Worm (Caenorhabditis elegans) whole organism, midembryonic: ENCODE data around the gene C49F8.15.

ENCODE experiments used
- T22C8.4 ChIP-seq: fragments of 200-800 bp; sonication (Bioruptor generic); IDR thresholded peaks from 2 replicates; pipeline ENCODE4 v1.3.6; 2022; ENCODE audit warnings: missing genetic modification characterization, missing compliant biosample characterization
- cog-1 ChIP-seq: sonication (generic microtip); optimal IDR thresholded peaks from 2 replicates; lab custom pipeline; 2016; ENCODE audit warnings: missing genetic modification characterization, missing compliant biosample characterization
- flt-1 ChIP-seq: fragments of 200-800 bp; sonication (Bioruptor generic); IDR thresholded peaks from 2 replicates; pipeline ENCODE4 v1.3.6; 2022; ENCODE audit warnings: missing genetic modification characterization, missing compliant biosample characterization
- klf-2 ChIP-seq: fragments of 200-800 bp; sonication (Bioruptor generic); conservative IDR thresholded peaks from 2 replicates; pipeline ENCODE4 v1.3.6; 2022; ENCODE audit warnings: missing genetic modification reagents, missing genetic modification characterization, missing compliant biosample characterization
- med-1 ChIP-seq: sonication (generic microtip); optimal IDR thresholded peaks from 2 replicates; lab custom pipeline; 2017; ENCODE audit warnings: missing genetic modification characterization, mild to moderate bottlenecking, missing compliant biosample characterization, antibody characterized with exemption, missing genetic modification reagents; ENCODE audit not compliant: insufficient read depth
- ref-1 ChIP-seq: fragments of 200-800 bp; sonication (Bioruptor generic); conservative IDR thresholded peaks from 2 replicates; pipeline ENCODE4 v1.3.6; 2022; ENCODE audit warnings: missing genetic modification reagents, missing genetic modification characterization, missing compliant biosample characterization
- tab-1 ChIP-seq: fragments of 200-800 bp; sonication (Bioruptor generic); IDR thresholded peaks from 2 replicates; pipeline ENCODE4 v1.3.6; 2022; ENCODE audit warnings: missing genetic modification characterization, missing compliant biosample characterization
- ztf-23 ChIP-seq: fragments of 200-800 bp; sonication (Bioruptor generic); IDR thresholded peaks from 2 replicates; pipeline ENCODE4 v1.3.6; 2022; ENCODE audit warnings: missing genetic modification reagents, missing genetic modification characterization, missing compliant biosample characterization
- ztf-29 ChIP-seq: fragments of 200-800 bp; sonication (Bioruptor generic); IDR thresholded peaks from 2 replicates; pipeline ENCODE4 v1.3.6; 2022; ENCODE audit warnings: missing genetic modification reagents, missing genetic modification characterization, missing compliant biosample characterization

C49F8.15 gene

ce11 chrX:13383273-13383672, 20.9 kb upstream of the C49F8.15 start:
- TF ChIP-seq med-1 (GFP tag; lab: Kevin White, UChicago) (no peak), ztf-29 (GFP tag; lab: Robert Waterston, UW) (no peak), flt-1 (GFP tag; lab: Robert Waterston, UW) (no peak)

- no peak for TF ChIP-seq flt-1 (GFP tag; lab: Robert Waterston, UW)
- no peak for TF ChIP-seq tab-1 (GFP tag; lab: Robert Waterston, UW)
- TF ChIP-seq ref-1 = no peak
These were observed 18.8 kb upstream of the C49F8.15 start for ce11 chrX:13380988-13381742.

- TF ChIP-seq ztf-23 = no peak
- no peak for TF ChIP-seq flt-1 (GFP tag; lab: Robert Waterston, UW)
- TF ChIP-seq tab-1 (GFP tag; lab: Robert Waterston, UW) = no peak
- TF ChIP-seq klf-2 = no peak
- TF ChIP-seq med-1 (GFP tag; lab: Kevin White, UChicago) = no peak
- TF ChIP-seq ztf-29 (GFP tag; lab: Robert Waterston, UW) = no peak
- no peak for TF ChIP-seq ref-1
- TF ChIP-seq T22C8.4 (GFP tag; lab: Robert Waterston, UW) = no peak
These were observed 16.7 kb upstream of the C49F8.15 start for ce11 chrX:13379072-13379471.

- TF ChIP-seq ztf-23 = no peak
- no peak for TF ChIP-seq tab-1 (GFP tag; lab: Robert Waterston, UW)
- no peak for TF ChIP-seq flt-1 (GFP tag; lab: Robert Waterston, UW)
- TF ChIP-seq klf-2 = no peak
- TF ChIP-seq cog-1 (tag; lab: Kevin White, UChicago) = no peak
- no peak for TF ChIP-seq T22C8.4 (GFP tag; lab: Robert Waterston, UW)
- no peak for TF ChIP-seq med-1 (GFP tag; lab: Kevin White, UChicago)
- TF ChIP-seq ztf-29 (GFP tag; lab: Robert Waterston, UW) = no peak
These were observed 14.5 kb upstream of the C49F8.15 start, which contains the start of the genes C49F8.14 and gem-1 for ce11 chrX:13376851-13377250. TSS of gene C49F8.14 (minus strand) at chrX:13376949. TSS of gene gem-1 (minus strand) at chrX:13376992.

ce11 chrX:13376185-13376584, 13.8 kb upstream of the C49F8.15 start:
- TF ChIP-seq T22C8.4 (GFP tag; lab: Robert Waterston, UW) = no peak

ce11 chrX:13368283-13368682, 5.9 kb upstream of the C49F8.15 start:
- TF ChIP-seq ztf-23 (no peak), cog-1 (tag; lab: Kevin White, UChicago) (no peak), flt-1 (GFP tag; lab: Robert Waterston, UW) (no peak), med-1 (GFP tag; lab: Kevin White, UChicago) (no peak), T22C8.4 (GFP tag; lab: Robert Waterston, UW) (no peak), klf-2 (no peak), ref-1 (no peak), tab-1 (GFP tag; lab: Robert Waterston, UW) (no peak), ztf-29 (GFP tag; lab: Robert Waterston, UW) (no peak)

ce11 chrX:13366955-13367354, 4.6 kb upstream of the C49F8.15 start:
- TF ChIP-seq tab-1 (GFP tag; lab: Robert Waterston, UW) = no peak
- no peak for TF ChIP-seq T22C8.4 (GFP tag; lab: Robert Waterston, UW)
- TF ChIP-seq med-1 (GFP tag; lab: Kevin White, UChicago) = no peak

ce11 chrX:13364897-13365296, 2.5 kb upstream of the C49F8.15 start, which contains the start of gene C49F8.1:
TSS of gene C49F8.1 (minus strand) at chrX:13364997.
- TF ChIP-seq flt-1 (GFP tag; lab: Robert Waterston, UW) (no peak), cog-1 (tag; lab: Kevin White, UChicago) (no peak), T22C8.4 (GFP tag; lab: Robert Waterston, UW) (no peak), tab-1 (GFP tag; lab: Robert Waterston, UW) (no peak), med-1 (GFP tag; lab: Kevin White, UChicago) (no peak), klf-2 (no peak), ztf-29 (GFP tag; lab: Robert Waterston, UW) (no peak), ztf-23 (no peak), ref-1 (no peak)

ce11 chrX:13360632-13361031, 1.8 kb downstream of the C49F8.15 start:
- TF ChIP-seq klf-2 (no peak), ztf-29 (GFP tag; lab: Robert Waterston, UW) (no peak), flt-1 (GFP tag; lab: Robert Waterston, UW) (no peak), ref-1 (no peak), med-1 (GFP tag; lab: Kevin White, UChicago) (no peak), T22C8.4 (GFP tag; lab: Robert Waterston, UW) (no peak), tab-1 (GFP tag; lab: Robert Waterston, UW) (no peak), cog-1 (tag; lab: Kevin White, UChicago) (no peak), ztf-23 (no peak)

ce11 chrX:13359800-13360199, 2.6 kb downstream of the C49F8.15 start:
- TF ChIP-seq flt-1 (GFP tag; lab: Robert Waterston, UW) = no peak
- TF ChIP-seq cog-1 (tag; lab: Kevin White, UChicago) = no peak

- TF ChIP-seq tab-1 (GFP tag; lab: Robert Waterston, UW) = no peak
- no peak for TF ChIP-seq ref-1
- TF ChIP-seq ztf-29 (GFP tag; lab: Robert Waterston, UW) = no peak
- no peak for TF ChIP-seq T22C8.4 (GFP tag; lab: Robert Waterston, UW)
- TF ChIP-seq ztf-23 = no peak
- TF ChIP-seq cog-1 (tag; lab: Kevin White, UChicago) = no peak
- TF ChIP-seq flt-1 (GFP tag; lab: Robert Waterston, UW) = no peak
- TF ChIP-seq med-1 (GFP tag; lab: Kevin White, UChicago) = no peak
- no peak for TF ChIP-seq klf-2
These were observed 3.8 kb downstream of the C49F8.15 start for ce11 chrX:13358573-13358972.
